Fruit fly (Drosophila melanogaster) whole organism, embryonic: ENCODE results near the gene Rpp14a.

Experiments
- CG10959 ChIP-seq: fragments of 200-800 bp; sonication (Bioruptor generic); IDR thresholded peaks from 2 replicates; pipeline ENCODE4 v1.3.6; 2022; ENCODE audit warnings: missing biosample characterization, missing genetic modification characterization
- CG11085 ChIP-seq: fragments of 200-800 bp; sonication (Bioruptor generic); IDR thresholded peaks from 2 replicates; pipeline ENCODE4 v1.3.6; 2022; ENCODE audit warnings: missing biosample characterization, missing genetic modification characterization
- CG15011 ChIP-seq: fragments of 200-800 bp; sonication (Bioruptor generic); optimal IDR thresholded peaks from 3 replicates; lab custom pipeline; 2018; ENCODE audit warnings: missing biosample characterization, mild to moderate bottlenecking, missing genetic modification characterization
- CG1603 ChIP-seq: fragments of 200-800 bp; sonication (Bioruptor generic); optimal IDR thresholded peaks from 2 replicates; lab custom pipeline; 2019; ENCODE audit warnings: missing biosample characterization, mild to moderate bottlenecking, missing genetic modification characterization, moderate library complexity
- CG16779 ChIP-seq: fragments of 200-800 bp; sonication (Bioruptor generic); IDR thresholded peaks from 2 replicates; pipeline ENCODE4 v1.3.6; 2022; ENCODE audit warnings: missing biosample characterization, missing genetic modification characterization
- CG17612 ChIP-seq: fragments of 200-800 bp; sonication (Bioruptor generic); IDR thresholded peaks from 2 replicates; pipeline ENCODE4 v1.3.6; 2022; ENCODE audit warnings: missing biosample characterization, missing genetic modification characterization
- CG2116 ChIP-seq: fragments of 200-800 bp; sonication (Bioruptor generic); optimal IDR thresholded peaks from 3 replicates; lab custom pipeline; 2018; ENCODE audit warnings: missing biosample characterization, mild to moderate bottlenecking, missing genetic modification characterization
- CG31365 ChIP-seq: fragments of 200-800 bp; sonication (Bioruptor generic); optimal IDR thresholded peaks from 2 replicates; lab custom pipeline; 2018; ENCODE audit warnings: missing biosample characterization, mild to moderate bottlenecking, missing genetic modification characterization
- CG34376 ChIP-seq: fragments of 200-800 bp; sonication (Bioruptor generic); optimal IDR thresholded peaks from 2 replicates; lab custom pipeline; 2018; ENCODE audit warnings: missing biosample characterization, mild to moderate bottlenecking, missing genetic modification characterization
- CG34422 ChIP-seq: fragments of 200-800 bp; sonication (Bioruptor generic); IDR thresholded peaks from 3 replicates; pipeline ENCODE4 v1.3.6; 2022; ENCODE audit warnings: missing biosample characterization, missing genetic modification characterization
- CG3847 ChIP-seq: fragments of 200-800 bp; sonication (Bioruptor generic); IDR thresholded peaks from 2 replicates; pipeline ENCODE4 v1.3.6; 2022; ENCODE audit warnings: missing biosample characterization, missing genetic modification characterization
- CG7271 ChIP-seq: fragments of 200-800 bp; sonication (Bioruptor generic); optimal IDR thresholded peaks from 2 replicates; lab custom pipeline; 2018; ENCODE audit warnings: missing biosample characterization, mild to moderate bottlenecking, missing genetic modification characterization, moderate library complexity
- CG7556 ChIP-seq: fragments of 200-800 bp; sonication (Bioruptor generic); optimal IDR thresholded peaks from 2 replicates; lab custom pipeline; 2017; ENCODE audit warnings: missing biosample characterization, mild to moderate bottlenecking, missing genetic modification characterization
- CG7786 ChIP-seq: fragments of 200-800 bp; sonication (Bioruptor generic); optimal IDR thresholded peaks from 2 replicates; lab custom pipeline; 2016; ENCODE audit warnings: missing biosample characterization, missing genetic modification characterization
- D ChIP-seq, 2 experiments: fragments of 200-800 bp in 1 of 2; fragments of >200 bp in 1 of 2; sonication (Bioruptor generic) in 1 of 2; optimal IDR thresholded peaks; 2 replicates in 1 of 2; 3 replicates in 1 of 2; lab custom pipeline; 2017; ENCODE audit warnings: mild to moderate bottlenecking in 1 of 2, missing biosample characterization in 1 of 2, missing genetic modification characterization in 1 of 2, missing genetic modification reagents in 1 of 2
- Dll ChIP-seq: fragments of 200-800 bp; sonication (Bioruptor generic); IDR thresholded peaks from 4 replicates; pipeline ENCODE4 v1.3.6; 2022; ENCODE audit warnings: missing biosample characterization, missing genetic modification characterization; ENCODE audit not compliant: partially characterized antibody
- Dp ChIP-seq: fragments of 200-800 bp; sonication (Bioruptor generic); optimal IDR thresholded peaks from 2 replicates; lab custom pipeline; 2018; ENCODE audit warnings: missing biosample characterization, mild to moderate bottlenecking, missing genetic modification characterization, moderate library complexity
- Drgx ChIP-seq: fragments of 200-800 bp; sonication (Bioruptor generic); IDR thresholded peaks from 2 replicates; pipeline ENCODE4 v1.3.6; 2022; ENCODE audit warnings: missing biosample characterization, missing genetic modification characterization
- Ets65A ChIP-seq: fragments of 200-800 bp; sonication (Bioruptor generic); peaks from one replicate; lab custom pipeline; 2016; ENCODE audit warnings: missing biosample characterization, missing genetic modification characterization
- HLH3B ChIP-seq: fragments of 200-800 bp; sonication (Bioruptor generic); IDR thresholded peaks from 2 replicates; pipeline ENCODE4 v1.3.6; 2022; ENCODE audit warnings: missing biosample characterization, missing genetic modification characterization
- Lpt ChIP-seq: fragments of >200 bp; optimal IDR thresholded peaks from 2 replicates; lab custom pipeline; 2018; ENCODE audit warnings: missing biosample characterization, missing genetic modification characterization
- MTF-1 ChIP-seq: fragments of 200-800 bp; sonication (Bioruptor generic); optimal IDR thresholded peaks from 2 replicates; lab custom pipeline; 2018; ENCODE audit warnings: missing biosample characterization, mild to moderate bottlenecking, missing genetic modification characterization, borderline replicate concordance
- Max ChIP-seq: fragments of 200-800 bp; sonication (Bioruptor generic); optimal IDR thresholded peaks from 2 replicates; lab custom pipeline; 2016; ENCODE audit warnings: missing biosample characterization, mild to moderate bottlenecking, missing genetic modification characterization
- NC2β ChIP-seq: fragments of 200-800 bp; sonication (Bioruptor generic); optimal IDR thresholded peaks from 2 replicates; lab custom pipeline; 2016; ENCODE audit warnings: missing biosample characterization, missing genetic modification characterization
- Optix ChIP-seq: fragments of 200-800 bp; sonication (Bioruptor generic); IDR thresholded peaks from 3 replicates; pipeline ENCODE4 v1.3.6; 2022; ENCODE audit warnings: missing biosample characterization, missing genetic modification characterization
- Sin3A ChIP-seq: fragments of >200 bp; optimal IDR thresholded peaks from 2 replicates; lab custom pipeline; 2018
- Taf1 ChIP-seq: fragments of 200-800 bp; sonication (Bioruptor generic); IDR thresholded peaks from 2 replicates; pipeline ENCODE4 v1.3.6; 2022; ENCODE audit warnings: missing biosample characterization, missing genetic modification characterization
- bab2 ChIP-seq: fragments of 200-800 bp; sonication (Bioruptor generic); optimal IDR thresholded peaks from 2 replicates; lab custom pipeline; 2016; ENCODE audit warnings: missing biosample characterization, missing genetic modification characterization
- chinmo ChIP-seq: fragments of 200-800 bp; sonication (Bioruptor generic); IDR thresholded peaks from 4 replicates; pipeline ENCODE4 v1.3.6; 2022; ENCODE audit warnings: missing biosample characterization, missing genetic modification characterization; ENCODE audit not compliant: partially characterized antibody
- chn ChIP-seq: fragments of 200-800 bp; sonication (Bioruptor generic); optimal IDR thresholded peaks from 2 replicates; lab custom pipeline; 2016; ENCODE audit warnings: missing biosample characterization, missing genetic modification characterization
- corto ChIP-seq: fragments of 200-800 bp; sonication (Bioruptor generic); optimal IDR thresholded peaks from 2 replicates; lab custom pipeline; 2016; ENCODE audit warnings: missing biosample characterization, mild to moderate bottlenecking, missing genetic modification characterization, moderate library complexity
- crol ChIP-seq: fragments of 200-800 bp; sonication (Bioruptor generic); IDR thresholded peaks from 2 replicates; pipeline ENCODE4 v1.3.6; 2022; ENCODE audit warnings: missing biosample characterization, missing genetic modification characterization
- dan ChIP-seq: fragments of 200-800 bp; sonication (Bioruptor generic); IDR thresholded peaks from 2 replicates; pipeline ENCODE4 v1.3.6; 2022; ENCODE audit warnings: missing biosample characterization, missing genetic modification characterization
- ems ChIP-seq: fragments of 200-800 bp; sonication (Bioruptor generic); optimal IDR thresholded peaks from 3 replicates; lab custom pipeline; 2016; ENCODE audit warnings: missing biosample characterization, missing genetic modification characterization
- fu2 ChIP-seq: fragments of 200-800 bp; sonication (Bioruptor generic); optimal IDR thresholded peaks from 2 replicates; lab custom pipeline; 2016; ENCODE audit warnings: missing biosample characterization, missing genetic modification characterization
- gce ChIP-seq: fragments of 200-800 bp; sonication (Bioruptor generic); IDR thresholded peaks from 3 replicates; pipeline ENCODE4 v1.3.6; 2022; ENCODE audit warnings: missing biosample characterization, missing genetic modification characterization
- gcm ChIP-seq: fragments of 200-800 bp; sonication (Bioruptor generic); optimal IDR thresholded peaks from 2 replicates; lab custom pipeline; 2019; ENCODE audit warnings: missing biosample characterization, mild to moderate bottlenecking, missing genetic modification characterization, moderate library complexity
- grau ChIP-seq: fragments of 200-800 bp; optimal IDR thresholded peaks from 3 replicates; lab custom pipeline; 2019; ENCODE audit warnings: missing biosample characterization, mild to moderate bottlenecking, missing genetic modification characterization, moderate library complexity
- gsb ChIP-seq: fragments of 200-800 bp; sonication (Bioruptor generic); IDR thresholded peaks from 2 replicates; pipeline ENCODE4 v1.3.6; 2022; ENCODE audit warnings: missing biosample characterization, missing genetic modification characterization
- h ChIP-seq: fragments of >200 bp; optimal IDR thresholded peaks from 2 replicates; lab custom pipeline; 2017
- klu ChIP-seq: fragments of 200-800 bp; sonication (Bioruptor generic); IDR thresholded peaks from 2 replicates; pipeline ENCODE4 v1.3.6; 2022; ENCODE audit warnings: missing biosample characterization, missing genetic modification characterization
- knrl ChIP-seq: fragments of 200-800 bp; sonication (Bioruptor generic); IDR thresholded peaks from 3 replicates; pipeline ENCODE4 v1.3.6; 2022; ENCODE audit warnings: missing biosample characterization, missing genetic modification characterization; ENCODE audit not compliant: partially characterized antibody
- odd ChIP-seq: fragments of 200-800 bp; sonication (Bioruptor generic); optimal IDR thresholded peaks from 2 replicates; lab custom pipeline; 2017; ENCODE audit warnings: missing biosample characterization, mild to moderate bottlenecking, missing genetic modification characterization
- otp ChIP-seq: fragments of 200-800 bp; sonication (Bioruptor generic); IDR thresholded peaks from 3 replicates; pipeline ENCODE4, ENCODE4 v1.3.6; 2022; ENCODE audit warnings: missing biosample characterization, missing genetic modification characterization
- pan ChIP-seq, 4 experiments: fragments of >200 bp in 3 of 4; fragments of 200-800 bp in 1 of 4; sonication (Bioruptor generic) in 1 of 4; optimal IDR thresholded peaks in 3 of 4; IDR thresholded peaks in 1 of 4; 2 replicates each; pipeline versions ENCODE4 v1.3.6 to Lab custom; 2017 to 2022; ENCODE audit warnings: missing biosample characterization in 2 of 4, missing genetic modification characterization in 2 of 4, mixed read lengths in 1 of 4
- schlank ChIP-seq: fragments of 200-800 bp; sonication (Bioruptor generic); optimal IDR thresholded peaks from 2 replicates; lab custom pipeline; 2018; ENCODE audit warnings: missing biosample characterization, mild to moderate bottlenecking, missing genetic modification characterization
- sima ChIP-seq: fragments of 200-800 bp; sonication (Bioruptor generic); optimal IDR thresholded peaks from 2 replicates; lab custom pipeline; 2016; ENCODE audit warnings: missing biosample characterization, missing genetic modification characterization
- sqz ChIP-seq: fragments of 200-800 bp; sonication (Bioruptor generic); optimal IDR thresholded peaks from 3 replicates; lab custom pipeline; 2018; ENCODE audit warnings: missing biosample characterization, mild to moderate bottlenecking, missing genetic modification characterization
- tio ChIP-seq: fragments of 200-800 bp; sonication (Bioruptor generic); optimal IDR thresholded peaks from 2 replicates; lab custom pipeline; 2017; ENCODE audit warnings: missing biosample characterization, missing genetic modification characterization, inconsistent platforms
- tna ChIP-seq: fragments of 200-800 bp; sonication (Bioruptor generic); IDR thresholded peaks from 2 replicates; pipeline ENCODE4 v1.3.6; 2022; ENCODE audit warnings: missing biosample characterization, missing genetic modification characterization; ENCODE audit not compliant: partially characterized antibody
- trh ChIP-seq: fragments of 200-800 bp; sonication (Bioruptor generic); optimal IDR thresholded peaks from 2 replicates; lab custom pipeline; 2016; ENCODE audit warnings: missing biosample characterization, missing genetic modification characterization
- ttk ChIP-seq: fragments of 200-800 bp; sonication (Bioruptor generic); IDR thresholded peaks from 2 replicates; pipeline ENCODE4 v2.1.2; 2022; ENCODE audit warnings: missing biosample characterization, missing genetic modification characterization

The Rpp14a gene

DNA sequence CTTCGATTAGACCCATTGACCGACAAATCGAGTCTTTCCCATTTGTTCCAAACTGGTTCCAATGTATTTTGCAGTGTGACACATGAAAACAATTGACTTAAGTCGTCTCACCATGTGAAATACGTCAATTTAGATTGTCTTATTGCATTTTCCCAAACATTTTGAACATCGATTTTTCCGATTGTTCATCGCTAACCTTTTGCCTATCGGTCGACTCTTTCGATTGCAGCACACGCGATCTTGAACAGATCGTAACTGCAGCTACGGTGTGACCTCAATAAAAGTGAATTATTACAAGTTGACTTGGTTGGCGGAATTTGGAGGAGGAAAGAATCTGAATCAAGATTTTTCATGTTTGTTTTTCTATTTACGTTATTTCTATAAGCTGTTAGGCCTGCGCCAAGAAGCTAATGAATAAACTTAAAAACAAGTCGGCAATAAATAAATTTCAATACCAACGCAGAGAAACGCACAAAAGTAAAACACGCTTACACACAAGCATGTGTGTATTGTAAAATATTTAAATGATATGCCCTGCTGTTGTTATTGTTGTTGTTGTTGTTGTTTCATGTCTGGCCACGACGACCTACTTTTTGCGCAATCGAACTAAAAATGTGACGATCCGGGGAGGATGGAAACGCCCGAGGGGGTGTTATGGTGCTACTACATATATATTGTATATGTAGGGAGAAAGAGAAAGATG lies 3.9 kb downstream of the Rpp14a start (continued):
- no peak for TF ChIP-seq klu (GFP tag; lab: Robert Waterston, UW)
- no peak for TF ChIP-seq CG17612 (GFP tag; lab: Robert Waterston, UW)
- 0 out of 3 replicates have a peak, but pooled peaks have one; percentile 39 for TF ChIP-seq otp (GFP tag; lab: Robert Waterston, UW)
- TF ChIP-seq grau, result peak; percentile 81
- no peak for TF ChIP-seq Lpt (GFP tag; lab: Kevin White, UChicago)
- no peak for TF ChIP-seq NC2β (GFP tag; lab: Kevin White, UChicago)
- TF ChIP-seq CG16779 (GFP tag; lab: Robert Waterston, UW), result no peak
- no peak for TF ChIP-seq CG7556 (GFP tag; lab: Kevin White, UChicago)
- no peak for TF ChIP-seq odd (GFP tag; lab: Kevin White, UChicago)
- TF ChIP-seq trh, result no peak
- 0 out of 4 replicates have a peak, but pooled peaks have one; percentile 18 for TF ChIP-seq Dll (GFP tag; lab: Robert Waterston, UW)
- TF ChIP-seq Ets65A (GFP tag; lab: Kevin White, UChicago), result peak; percentile 9
- no peak for TF ChIP-seq CG10959 (GFP tag; lab: Robert Waterston, UW)
- peak; percentile 96 for TF ChIP-seq chinmo (GFP tag; lab: Robert Waterston, UW)
- no peak for TF ChIP-seq tna
- no peak for TF ChIP-seq MTF-1 (GFP tag; lab: Kevin White, UChicago)
- TF ChIP-seq CG11085, result no peak
- no peak for TF ChIP-seq Taf1 (GFP tag; lab: Robert Waterston, UW)
- TF ChIP-seq HLH3B (GFP tag; lab: Robert Waterston, UW), result no peak; the same call in 1 of the 2 replicates
- no peak for TF ChIP-seq Dp (GFP tag; lab: Kevin White, UChicago)
- TF ChIP-seq pan (optimal IDR thresholded peaks at IDR 0.05; lab: Kevin White, UChicago), result no peak
- TF ChIP-seq pan (GFP tag; optimal IDR thresholded peaks at IDR 0.05 in 1 of 2, IDR thresholded peaks at IDR 0.05 in 1 of 2), result peak in 1 of 2 experiments; percentile 30
- TF ChIP-seq CG7786 (GFP tag; lab: Kevin White, UChicago), result no peak
- TF ChIP-seq sima, result no peak
- no peak for TF ChIP-seq knrl
- TF ChIP-seq CG7271 (tag; lab: Kevin White, UChicago), result no peak
- TF ChIP-seq bab2, result no peak
- no peak for TF ChIP-seq ems (GFP tag; lab: Kevin White, UChicago)
- peak; percentile 56 for TF ChIP-seq CG34376
- peak; percentile 94 for TF ChIP-seq crol (GFP tag; lab: Robert Waterston, UW)
- no peak for TF ChIP-seq Max (GFP tag; lab: Kevin White, UChicago)
- TF ChIP-seq CG1603, result peak; percentile 4

DNA sequence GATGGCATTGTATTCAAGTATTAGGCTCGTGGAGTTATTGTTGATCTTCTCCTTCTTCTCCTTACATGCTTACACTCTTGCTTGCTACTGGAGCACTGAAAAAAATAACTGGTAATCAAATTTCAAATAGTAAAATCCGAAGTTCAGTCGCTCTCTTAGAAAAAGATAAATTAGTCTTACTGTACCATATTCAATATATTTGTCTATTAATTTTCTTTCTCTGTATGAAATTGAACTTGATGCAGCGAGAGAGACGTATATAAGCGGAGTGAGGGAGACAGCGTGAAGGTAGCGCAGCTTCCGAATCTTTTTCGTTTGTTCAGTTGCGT lies 4.5 kb downstream of the Rpp14a start:
- TF ChIP-seq Sin3A (no peak), CG2116 (no peak), D (optimal IDR thresholded peaks at IDR 0.05; lab: Kevin White, UChicago) (no peak), D (GFP tag; optimal IDR thresholded peaks at IDR 0.05; lab: Kevin White, UChicago) (peak; percentile 93), h (lab: Kevin White, UChicago) (no peak), chn (peak; percentile 71), schlank (tag; lab: Kevin White, UChicago) (no peak), Optix (GFP tag; lab: Robert Waterston, UW) (peak; percentile 85), CG15011 (GFP tag; lab: Kevin White, UChicago) (peak; percentile 68), gcm (GFP tag; lab: Kevin White, UChicago) (peak; percentile 88), ttk (GFP tag; lab: Robert Waterston, UW) (peak; percentile 94), CG3847 (GFP tag; lab: Robert Waterston, UW) (peak; percentile 59), fu2 (GFP tag; lab: Kevin White, UChicago) (no peak), gce (GFP tag; lab: Robert Waterston, UW) (peak; percentile 83), CG31365 (tag; lab: Kevin White, UChicago) (peak; percentile 63), CG16779 (GFP tag; lab: Robert Waterston, UW) (0 out of 2 replicates have a peak, but pooled peaks have one; percentile 59), Drgx (peak; percentile 91), corto (GFP tag; lab: Kevin White, UChicago) (peak; percentile 55), gsb (GFP tag; lab: Robert Waterston, UW) (peak; percentile 67), CG34422 (peak; percentile 95), tio (GFP tag; lab: Kevin White, UChicago) (peak; percentile 69), dan (GFP tag; lab: Robert Waterston, UW) (no peak), sqz (peak; percentile 75)
